Worm (Caenorhabditis elegans) whole organism, L4 larva: ENCODE results near the gene spe-45.

ENCODE experiments used
- F10B5.3 ChIP-seq: sonication (generic microtip); optimal IDR thresholded peaks from 2 replicates; lab custom pipeline; 2016; ENCODE audit warnings: mild to moderate bottlenecking, missing genetic modification characterization, missing compliant biosample characterization
- F44E2.7 ChIP-seq: fragments of 200-800 bp; sonication (Bioruptor generic); IDR thresholded peaks from 2 replicates; pipeline ENCODE4 v2.1.2; 2022; ENCODE audit warnings: missing genetic modification characterization, missing compliant biosample characterization
- R02D3.7 ChIP-seq: fragments of 150-350 bp; sonication (generic microtip); optimal IDR thresholded peaks from 3 replicates; lab custom pipeline; 2014; ENCODE audit warnings: missing biosample characterization, missing genetic modification characterization
- Y48G9A.11 ChIP-seq: fragments of 200-800 bp; sonication (Bioruptor generic); IDR thresholded peaks from 2 replicates; pipeline ENCODE4 v1.3.6; 2022; ENCODE audit warnings: missing genetic modification reagents, missing genetic modification characterization, missing compliant biosample characterization
- ZK546.5 ChIP-seq, 2 experiments: sonication (generic microtip); optimal IDR thresholded peaks; 2 replicates each; lab custom pipeline; 2017; ENCODE audit warnings: missing biosample characterization in 2 of 2, missing genetic modification characterization in 2 of 2
- aha-1 ChIP-seq: fragments of 150-350 bp; peaks from one replicate; lab custom pipeline; 2014; ENCODE audit warnings: missing biosample characterization, missing genetic modification characterization
- aly-2 ChIP-seq: sonication (generic microtip); optimal IDR thresholded peaks from 2 replicates; lab custom pipeline; 2018; ENCODE audit warnings: missing biosample characterization, missing genetic modification characterization
- attf-4 ChIP-seq: sonication (generic microtip); optimal IDR thresholded peaks from 3 replicates; lab custom pipeline; 2017; ENCODE audit warnings: missing biosample characterization, missing genetic modification characterization
- ceh-28 ChIP-seq: fragments of 150-350 bp; optimal IDR thresholded peaks from 2 replicates; lab custom pipeline; 2014; ENCODE audit warnings: missing biosample characterization, missing genetic modification reagents, missing genetic modification characterization
- ceh-62 ChIP-seq: sonication (generic microtip); optimal IDR thresholded peaks from 2 replicates; lab custom pipeline; 2017; ENCODE audit warnings: missing biosample characterization, missing genetic modification characterization
- ceh-82 ChIP-seq: sonication (generic microtip); optimal IDR thresholded peaks from 2 replicates; lab custom pipeline; 2017; ENCODE audit warnings: missing biosample characterization, missing genetic modification characterization
- ctbp-1 ChIP-seq: fragments of 200-800 bp; sonication (Bioruptor generic); IDR thresholded peaks from 2 replicates; pipeline ENCODE4 v1.3.6; 2022; ENCODE audit warnings: missing genetic modification reagents, missing genetic modification characterization, missing compliant biosample characterization
- daf-16 ChIP-seq, 3 experiments: sonication (generic microtip); optimal IDR thresholded peaks; 2 replicates each; lab custom pipeline; 2016 to 2017; ENCODE audit warnings: missing genetic modification characterization in 3 of 3, missing genetic modification reagents in 3 of 3, mild to moderate bottlenecking in 2 of 3, missing compliant biosample characterization in 2 of 3, missing biosample characterization in 1 of 3, moderate library complexity in 1 of 3
- dpl-1 ChIP-seq: fragments of 150-350 bp; optimal IDR thresholded peaks from 2 replicates; lab custom pipeline; 2014; ENCODE audit warnings: missing biosample characterization, missing genetic modification reagents, missing genetic modification characterization
- egl-27 ChIP-seq: sonication (generic microtip); optimal IDR thresholded peaks from 3 replicates; lab custom pipeline; 2017; ENCODE audit warnings: missing biosample characterization, missing genetic modification reagents, missing genetic modification characterization
- fkh-10 ChIP-seq: fragments of 150-350 bp; optimal IDR thresholded peaks from 2 replicates; lab custom pipeline; 2014; ENCODE audit warnings: missing biosample characterization, missing genetic modification reagents, missing genetic modification characterization
- php-3 ChIP-seq: fragments of 200-800 bp; sonication (Bioruptor generic); IDR thresholded peaks from 2 replicates; pipeline ENCODE4 v1.3.6; 2022; ENCODE audit warnings: missing genetic modification reagents, missing genetic modification characterization, missing compliant biosample characterization
- set-16 ChIP-seq: fragments of 200-800 bp; sonication (Bioruptor generic); IDR thresholded peaks from 2 replicates; pipeline ENCODE4 v1.3.6; 2022; ENCODE audit warnings: missing genetic modification reagents, missing genetic modification characterization, missing compliant biosample characterization
- tag-97 ChIP-seq: fragments of 200-800 bp; sonication (Bioruptor generic); IDR thresholded peaks from 2 replicates; pipeline ENCODE4 v1.3.6; 2022; ENCODE audit warnings: missing genetic modification characterization, missing compliant biosample characterization
- unc-130 ChIP-seq: sonication (generic microtip); optimal IDR thresholded peaks from 2 replicates; lab custom pipeline; 2016; ENCODE audit warnings: missing genetic modification reagents, missing genetic modification characterization, missing compliant biosample characterization
- unc-62 ChIP-seq, 3 experiments: fragments of 150-350 bp in 1 of 3; sonication (generic microtip); optimal IDR thresholded peaks in 2 of 3; peaks in 1 of 3; 1 replicate in 1 of 3; 2 replicates in 2 of 3; lab custom pipeline; 2014 to 2017; ENCODE audit warnings: missing biosample characterization in 3 of 3, missing genetic modification characterization in 3 of 3, missing genetic modification reagents in 3 of 3, missing genotype in 1 of 3

The spe-45 gene

ce11 chrIV:12349639-12350038 lies 40.3 kb downstream of the spe-45 start, which contains the start of gene best-22:
Gene best-22, plus strand, starts transcription at chrIV:12349939.
- TF ChIP-seq ZK546.5 (tag; optimal IDR thresholded peaks at IDR 0.05; lab: Kevin White, UChicago), result no peak
- no peak for TF ChIP-seq F10B5.3 (tag; lab: Kevin White, UChicago)
- no peak for TF ChIP-seq ceh-62
- TF ChIP-seq aha-1 (tag; lab: Kevin White, UChicago), result no peak
- no peak for TF ChIP-seq Y48G9A.11 (GFP tag; lab: Robert Waterston, UW)
- TF ChIP-seq unc-130 (GFP tag; lab: Kevin White, UChicago), result no peak
- TF ChIP-seq egl-27, result no peak
- TF ChIP-seq ctbp-1, result no peak
- no peak for TF ChIP-seq aly-2 (tag; lab: Kevin White, UChicago)
- TF ChIP-seq fkh-10 (GFP tag; lab: Kevin White, UChicago), result no peak
- TF ChIP-seq php-3 (GFP tag; lab: Robert Waterston, UW), result no peak
- TF ChIP-seq F44E2.7 (GFP tag; lab: Robert Waterston, UW), result no peak
- TF ChIP-seq R02D3.7 (tag; lab: Kevin White, UChicago), result no peak
- no peak for TF ChIP-seq set-16 (GFP tag; lab: Robert Waterston, UW)
- no peak for TF ChIP-seq daf-16 (GFP tag; optimal IDR thresholded peaks at IDR 0.05; lab: Kevin White, UChicago)
- no peak for TF ChIP-seq daf-16 (tag; optimal IDR thresholded peaks at IDR 0.05; lab: Kevin White, UChicago)
- no peak for TF ChIP-seq attf-4 (tag; lab: Kevin White, UChicago)
- no peak for TF ChIP-seq ceh-28
- TF ChIP-seq tag-97, result no peak
- TF ChIP-seq dpl-1, result no peak
- no peak for TF ChIP-seq ceh-82 (tag; lab: Kevin White, UChicago)
- TF ChIP-seq, all 104 proteins: peak for 0

ce11 chrIV:12340885-12341284 lies 49.0 kb downstream of the spe-45 start:
- peak in 1 of 2 experiments; percentile 91 for TF ChIP-seq unc-62 (GFP tag; optimal IDR thresholded peaks at IDR 0.05 in 1 of 2; lab: Kevin White, UChicago)
- TF ChIP-seq unc-62 (tag; optimal IDR thresholded peaks at IDR 0.05; lab: Kevin White, UChicago), result no peak
- no peak for TF ChIP-seq ceh-28
